Fruit fly (Drosophila melanogaster) whole organism, embryonic: ENCODE results near the gene mbc.
A peak's percentile ranks its signal among the peaks of the same experiment; 100 is the strongest.

Experiments
- Antp ChIP-seq: fragments of 200-800 bp; sonication (Bioruptor generic); optimal IDR thresholded peaks from 3 replicates; lab custom pipeline; 2016; ENCODE audit warnings: missing biosample characterization, missing genetic modification characterization
- CG13287 ChIP-seq: fragments of 200-800 bp; sonication (Bioruptor generic); IDR thresholded peaks from 2 replicates; pipeline ENCODE4 v1.3.6; 2022; ENCODE audit warnings: missing biosample characterization, missing genetic modification characterization; ENCODE audit not compliant: partially characterized antibody
- CG13424 ChIP-seq: fragments of 200-800 bp; sonication (Bioruptor generic); optimal IDR thresholded peaks from 2 replicates; lab custom pipeline; 2019; ENCODE audit warnings: missing biosample characterization, mild to moderate bottlenecking, missing genetic modification characterization, moderate library complexity
- CG14667 ChIP-seq: fragments of 200-800 bp; sonication (Bioruptor generic); IDR thresholded peaks from 2 replicates; pipeline ENCODE4 v1.3.6; 2022; ENCODE audit warnings: missing biosample characterization, missing genetic modification characterization
- CG16813 ChIP-seq: fragments of 200-800 bp; sonication (Bioruptor generic); IDR thresholded peaks from 3 replicates; pipeline ENCODE4 v1.3.6; 2022; ENCODE audit warnings: missing biosample characterization, missing genetic modification characterization; ENCODE audit not compliant: partially characterized antibody
- CG18011 ChIP-seq: fragments of 200-800 bp; sonication (Bioruptor generic); optimal IDR thresholded peaks from 2 replicates; lab custom pipeline; 2017; ENCODE audit warnings: missing biosample characterization, missing genetic modification characterization, mild to moderate bottlenecking, moderate library complexity, missing genotype
- CG18599 ChIP-seq: fragments of 200-800 bp; sonication (Bioruptor generic); optimal IDR thresholded peaks from 3 replicates; lab custom pipeline; 2017; ENCODE audit warnings: missing biosample characterization, missing genetic modification characterization, mild to moderate bottlenecking, moderate library complexity, missing genetic modification reagents
- CG2116 ChIP-seq: fragments of 200-800 bp; sonication (Bioruptor generic); optimal IDR thresholded peaks from 3 replicates; lab custom pipeline; 2018; ENCODE audit warnings: missing biosample characterization, mild to moderate bottlenecking, missing genetic modification characterization
- CG2889 ChIP-seq: fragments of 200-800 bp; sonication (Bioruptor generic); IDR thresholded peaks from 3 replicates; pipeline ENCODE4 v1.3.6; 2022; ENCODE audit warnings: missing biosample characterization, missing genetic modification characterization
- CG31365 ChIP-seq: fragments of 200-800 bp; sonication (Bioruptor generic); optimal IDR thresholded peaks from 2 replicates; lab custom pipeline; 2018; ENCODE audit warnings: missing biosample characterization, mild to moderate bottlenecking, missing genetic modification characterization
- CG34224 ChIP-seq: fragments of 200-800 bp; sonication (Bioruptor generic); IDR thresholded peaks from 3 replicates; pipeline ENCODE4 v1.3.6; 2022; ENCODE audit warnings: missing biosample characterization, missing genetic modification characterization; ENCODE audit not compliant: partially characterized antibody
- CG3995 ChIP-seq: fragments of 200-800 bp; sonication (Bioruptor generic); optimal IDR thresholded peaks from 3 replicates; lab custom pipeline; 2016; ENCODE audit warnings: missing biosample characterization, missing genetic modification characterization
- CG6654 ChIP-seq: fragments of 200-800 bp; sonication (Bioruptor generic); optimal IDR thresholded peaks from 2 replicates; lab custom pipeline; 2017; ENCODE audit warnings: missing biosample characterization, mild to moderate bottlenecking, missing genetic modification characterization
- CG7963 ChIP-seq: fragments of 200-800 bp; sonication (Bioruptor generic); IDR thresholded peaks from 3 replicates; pipeline ENCODE4 v1.3.6; 2022; ENCODE audit warnings: missing biosample characterization, missing genetic modification characterization; ENCODE audit not compliant: partially characterized antibody
- CG9797 ChIP-seq: fragments of 200-800 bp; sonication (Bioruptor generic); optimal IDR thresholded peaks from 3 replicates; lab custom pipeline; 2018; ENCODE audit warnings: missing biosample characterization, mild to moderate bottlenecking, missing genetic modification characterization
- Camta ChIP-seq: fragments of 200-800 bp; sonication (Bioruptor generic); optimal IDR thresholded peaks from 2 replicates; lab custom pipeline; 2016; ENCODE audit warnings: missing biosample characterization, missing genetic modification characterization
- E2f1 ChIP-seq: fragments of 200-800 bp; sonication (Bioruptor generic); IDR thresholded peaks from 2 replicates; pipeline ENCODE4 v1.3.6; 2022; ENCODE audit warnings: missing biosample characterization, missing genetic modification characterization
- Elba2 ChIP-seq: fragments of 200-800 bp; sonication (Bioruptor generic); optimal IDR thresholded peaks from 3 replicates; lab custom pipeline; 2016; ENCODE audit warnings: missing biosample characterization, missing genetic modification characterization
- Fer1 ChIP-seq: fragments of 200-800 bp; sonication (Bioruptor generic); optimal IDR thresholded peaks from 2 replicates; lab custom pipeline; 2017; ENCODE audit warnings: missing biosample characterization, mild to moderate bottlenecking, missing genetic modification characterization
- Gug ChIP-seq: fragments of 200-800 bp; sonication (Bioruptor generic); IDR thresholded peaks from 4 replicates; pipeline ENCODE4 v1.3.6; 2022; ENCODE audit warnings: missing biosample characterization, missing genetic modification characterization
- H15 ChIP-seq: fragments of 200-800 bp; sonication (Bioruptor generic); IDR thresholded peaks from 3 replicates; pipeline ENCODE4 v1.3.6; 2022; ENCODE audit warnings: missing biosample characterization, missing genetic modification characterization
- HHEX ChIP-seq: fragments of 200-800 bp; sonication (Bioruptor generic); optimal IDR thresholded peaks from 3 replicates; lab custom pipeline; 2017; ENCODE audit warnings: missing biosample characterization, mild to moderate bottlenecking, missing genetic modification characterization, missing genetic modification reagents
- HLH54F ChIP-seq: fragments of 200-800 bp; sonication (Bioruptor generic); optimal IDR thresholded peaks from 3 replicates; lab custom pipeline; 2016; ENCODE audit warnings: missing biosample characterization, missing genetic modification characterization
- Hey ChIP-seq: fragments of 200-800 bp; sonication (Bioruptor generic); optimal IDR thresholded peaks from 3 replicates; lab custom pipeline; 2018; ENCODE audit warnings: missing biosample characterization, mild to moderate bottlenecking, missing genetic modification characterization
- Hsf ChIP-seq: fragments of 200-800 bp; sonication (Bioruptor generic); optimal IDR thresholded peaks from 3 replicates; lab custom pipeline; 2016; ENCODE audit warnings: missing biosample characterization, missing genetic modification characterization
- Jarid2 ChIP-seq: fragments of 200-800 bp; sonication (Bioruptor generic); optimal IDR thresholded peaks from 3 replicates; lab custom pipeline; 2017; ENCODE audit warnings: mild to moderate bottlenecking, missing biosample characterization, missing genetic modification reagents, missing genetic modification characterization
- Myb ChIP-seq: fragments of 200-800 bp; sonication (Bioruptor generic); optimal IDR thresholded peaks from 2 replicates; lab custom pipeline; 2016; ENCODE audit warnings: missing biosample characterization, missing genetic modification characterization
- Ravus ChIP-seq: fragments of 200-800 bp; sonication (Bioruptor generic); IDR thresholded peaks from 2 replicates; pipeline ENCODE4 v1.3.6; 2022; ENCODE audit warnings: missing biosample characterization, missing genetic modification characterization
- Sox102F ChIP-seq: fragments of 200-800 bp; sonication (Bioruptor generic); optimal IDR thresholded peaks from 2 replicates; lab custom pipeline; 2018; ENCODE audit warnings: missing biosample characterization, mild to moderate bottlenecking, missing genetic modification characterization, moderate library complexity
- Xbp1 ChIP-seq: fragments of 200-800 bp; sonication (Bioruptor generic); optimal IDR thresholded peaks from 3 replicates; lab custom pipeline; 2016; ENCODE audit warnings: missing biosample characterization, mild to moderate bottlenecking, missing genetic modification characterization
- al ChIP-seq: fragments of 200-800 bp; sonication (Bioruptor generic); IDR thresholded peaks from 2 replicates; pipeline ENCODE4 v1.3.6; 2022; ENCODE audit warnings: missing biosample characterization, missing genetic modification characterization
- aop ChIP-seq: fragments of 200-800 bp; sonication (Bioruptor generic); IDR thresholded peaks from 2 replicates; pipeline ENCODE4 v1.3.6; 2022; ENCODE audit warnings: missing biosample characterization, missing genetic modification characterization
- crp ChIP-seq, 2 experiments: fragments of 200-800 bp; sonication (Bioruptor generic); optimal IDR thresholded peaks; 2 replicates in 1 of 2; 3 replicates in 1 of 2; lab custom pipeline; 2017; ENCODE audit warnings: missing biosample characterization in 2 of 2, missing genetic modification characterization in 2 of 2, mild to moderate bottlenecking in 1 of 2, moderate library complexity in 1 of 2
- eve ChIP-seq, 2 experiments: fragments of >200 bp; optimal IDR thresholded peaks; 2 replicates each; lab custom pipeline; 2017; ENCODE audit warnings: missing biosample characterization in 2 of 2, missing genetic modification characterization in 2 of 2
- fd3F ChIP-seq: fragments of 200-800 bp; sonication (Bioruptor generic); optimal IDR thresholded peaks from 2 replicates; lab custom pipeline; 2018; ENCODE audit warnings: missing biosample characterization, mild to moderate bottlenecking, missing genetic modification characterization, moderate library complexity
- fd64A ChIP-seq: fragments of 200-800 bp; sonication (Bioruptor generic); optimal IDR thresholded peaks from 3 replicates; lab custom pipeline; 2018; ENCODE audit warnings: missing biosample characterization, mild to moderate bottlenecking, missing genetic modification characterization
- gfzf ChIP-seq: fragments of 200-800 bp; sonication (Bioruptor generic); optimal IDR thresholded peaks from 2 replicates; lab custom pipeline; 2016; ENCODE audit warnings: missing biosample characterization, mild to moderate bottlenecking, missing genetic modification characterization, moderate library complexity
- hth ChIP-seq: fragments of >200 bp; optimal IDR thresholded peaks from 2 replicates; lab custom pipeline; 2017; ENCODE audit warnings: inconsistent platforms
- insv ChIP-seq, 2 experiments: fragments of 200-800 bp; sonication (Bioruptor generic); optimal IDR thresholded peaks; 3 replicates each; lab custom pipeline; 2016 to 2018; ENCODE audit warnings: missing biosample characterization in 2 of 2, missing genetic modification characterization in 2 of 2
- nau ChIP-seq: fragments of 200-800 bp; sonication (Bioruptor generic); optimal IDR thresholded peaks from 3 replicates; lab custom pipeline; 2017; ENCODE audit warnings: missing biosample characterization, mild to moderate bottlenecking, missing genetic modification characterization, missing genetic modification reagents
- p53 ChIP-seq: fragments of 200-800 bp; sonication (Bioruptor generic); optimal IDR thresholded peaks from 2 replicates; lab custom pipeline; 2016; ENCODE audit warnings: missing biosample characterization, missing genetic modification characterization
- pfk ChIP-seq: fragments of 200-800 bp; sonication (Bioruptor generic); optimal IDR thresholded peaks from 2 replicates; lab custom pipeline; 2018; ENCODE audit warnings: missing biosample characterization, mild to moderate bottlenecking, missing genetic modification characterization, moderate library complexity
- rib ChIP-seq: fragments of 200-800 bp; sonication (Bioruptor generic); IDR thresholded peaks from 2 replicates; pipeline ENCODE4 v1.3.6; 2022; ENCODE audit warnings: missing biosample characterization, missing genetic modification characterization
- salm ChIP-seq: fragments of 200-800 bp; sonication (Bioruptor generic); optimal IDR thresholded peaks from 2 replicates; lab custom pipeline; 2018; ENCODE audit warnings: missing biosample characterization, mild to moderate bottlenecking, missing genetic modification characterization
- shn ChIP-seq: fragments of 200-800 bp; sonication (Bioruptor generic); optimal IDR thresholded peaks from 3 replicates; lab custom pipeline; 2016; ENCODE audit warnings: missing biosample characterization, missing genetic modification characterization
- sob ChIP-seq: fragments of 200-800 bp; sonication (Bioruptor generic); IDR thresholded peaks from 2 replicates; pipeline ENCODE4 v1.3.6; 2022; ENCODE audit warnings: missing biosample characterization, missing genetic modification characterization
- stwl ChIP-seq: fragments of 200-800 bp; sonication (Bioruptor generic); optimal IDR thresholded peaks from 3 replicates; lab custom pipeline; 2018; ENCODE audit warnings: missing biosample characterization, mild to moderate bottlenecking, missing genetic modification characterization, moderate library complexity
- tll ChIP-seq, 2 experiments: fragments of 200-800 bp in 1 of 2; fragments of >200 bp in 1 of 2; sonication (Bioruptor generic) in 1 of 2; optimal IDR thresholded peaks; 2 replicates each; lab custom pipeline; 2017 to 2019; ENCODE audit warnings: missing biosample characterization in 2 of 2, missing genetic modification characterization in 2 of 2, mild to moderate bottlenecking in 1 of 2, moderate library complexity in 1 of 2
- toy ChIP-seq: fragments of 200-800 bp; sonication (Bioruptor generic); IDR thresholded peaks from 2 replicates; pipeline ENCODE4 v1.3.6; 2022; ENCODE audit warnings: missing biosample characterization, missing genetic modification characterization
- wdn ChIP-seq: fragments of 200-800 bp; sonication (Bioruptor generic); IDR thresholded peaks from 2 replicates; pipeline ENCODE4 v1.3.6; 2022; ENCODE audit warnings: missing biosample characterization, missing genetic modification characterization

mbc gene

DNA sequence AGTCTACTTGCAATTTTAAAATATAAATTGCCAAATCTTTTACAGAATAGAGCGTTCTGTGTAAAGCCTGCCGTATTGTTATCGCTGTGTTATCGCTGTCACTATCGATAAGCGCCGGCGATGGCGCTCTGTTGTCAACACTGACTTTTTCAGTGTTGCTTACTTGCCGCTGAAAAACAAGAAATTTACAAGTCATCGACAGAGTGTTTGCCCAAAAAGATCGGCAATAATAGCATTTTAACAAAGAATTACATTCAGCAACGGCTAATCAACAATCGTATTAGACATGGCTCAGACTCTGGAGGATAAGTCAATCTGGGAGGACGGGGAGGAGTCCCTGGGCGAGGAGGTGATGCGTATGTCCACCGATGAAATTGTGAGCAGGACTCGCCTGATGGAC is 28.8 kb upstream of the mbc start, which contains the start of the genes RanBP3 and Rpt5 (continued):
- TF ChIP-seq CG13287 (peak; percentile 88), CG14667 (GFP tag; lab: Robert Waterston, UW) (no peak), HLH54F (GFP tag; lab: Kevin White, UChicago) (peak; percentile 71), CG13424 (peak; percentile 10), eve (GFP tag; optimal IDR thresholded peaks at IDR 0.05; lab: Kevin White, UChicago) (no peak), fd3F (GFP tag; lab: Kevin White, UChicago) (no peak), Gug (GFP tag; lab: Robert Waterston, UW) (peak; percentile 36; the same call in 1 of the 4 replicates), Elba2 (GFP tag; lab: Kevin White, UChicago) (no peak), gfzf (GFP tag; lab: Kevin White, UChicago) (peak; percentile 27), fd64A (no peak), insv (GFP tag; optimal IDR thresholded peaks at IDR 0.05; lab: Kevin White, UChicago) (peak in 1 of 2 experiments; percentile 15), CG3995 (peak; percentile 35), E2f1 (GFP tag; lab: Robert Waterston, UW) (peak; percentile 51; the same call in 1 of the 2 replicates), Camta (GFP tag; lab: Kevin White, UChicago) (peak; percentile 6), aop (GFP tag; lab: Robert Waterston, UW) (no peak), salm (tag; lab: Kevin White, UChicago) (no peak), CG2116 (GFP tag; lab: Kevin White, UChicago) (peak; percentile 85), HHEX (GFP tag; lab: Kevin White, UChicago) (no peak), shn (GFP tag; lab: Kevin White, UChicago) (peak; percentile 36), nau (GFP tag; lab: Kevin White, UChicago) (no peak), rib (GFP tag; lab: Robert Waterston, UW) (no peak), CG34224 (GFP tag; lab: Robert Waterston, UW) (peak; percentile 92), Sox102F (no peak), Xbp1 (GFP tag; lab: Kevin White, UChicago) (peak; percentile 55), Jarid2 (GFP tag; lab: Kevin White, UChicago) (no peak), p53 (GFP tag; lab: Kevin White, UChicago) (peak; percentile 32), hth (lab: Kevin White, UChicago) (no peak), stwl (tag; lab: Kevin White, UChicago) (peak; percentile 93), CG16813 (GFP tag; lab: Robert Waterston, UW) (peak; percentile 79), Ravus (GFP tag; lab: Robert Waterston, UW) (no peak), CG6654 (no peak), pfk (no peak), CG18011 (GFP tag; lab: Kevin White, UChicago) (peak; percentile 62), sob (GFP tag; lab: Robert Waterston, UW) (peak; percentile 90), CG31365 (tag; lab: Kevin White, UChicago) (no peak), Fer1 (GFP tag; lab: Kevin White, UChicago) (peak; percentile 65), tll (GFP tag; optimal IDR thresholded peaks at IDR 0.05; lab: Kevin White, UChicago) (no peak), H15 (GFP tag; lab: Robert Waterston, UW) (peak; percentile 6; the same call in 1 of the 3 replicates), Hey (no peak), Antp (GFP tag; lab: Kevin White, UChicago) (peak; percentile 61), crp (GFP tag; optimal IDR thresholded peaks at IDR 0.05; lab: Kevin White, UChicago) (peak in 1 of 2 experiments; percentile 28), al (GFP tag; lab: Robert Waterston, UW) (peak; percentile 37; the same call in 1 of the 2 replicates), Myb (GFP tag; lab: Kevin White, UChicago) (peak; percentile 60), Hsf (peak; percentile 66), CG9797 (GFP tag; lab: Kevin White, UChicago) (peak; percentile 40), CG18599 (peak; percentile 59), CG7963 (GFP tag; lab: Robert Waterston, UW) (peak; percentile 76), toy (GFP tag; lab: Robert Waterston, UW) (no peak), CG2889 (GFP tag; lab: Robert Waterston, UW) (no peak), wdn (GFP tag; lab: Robert Waterston, UW) (peak; percentile 45; the same call in 1 of the 2 replicates)
